Fruit fly (Drosophila melanogaster): ENCODE data around the gene Lkb1.
A peak's percentile ranks its signal among the peaks of the same experiment; 100 is the strongest.

The Lkb1 gene

DNA sequence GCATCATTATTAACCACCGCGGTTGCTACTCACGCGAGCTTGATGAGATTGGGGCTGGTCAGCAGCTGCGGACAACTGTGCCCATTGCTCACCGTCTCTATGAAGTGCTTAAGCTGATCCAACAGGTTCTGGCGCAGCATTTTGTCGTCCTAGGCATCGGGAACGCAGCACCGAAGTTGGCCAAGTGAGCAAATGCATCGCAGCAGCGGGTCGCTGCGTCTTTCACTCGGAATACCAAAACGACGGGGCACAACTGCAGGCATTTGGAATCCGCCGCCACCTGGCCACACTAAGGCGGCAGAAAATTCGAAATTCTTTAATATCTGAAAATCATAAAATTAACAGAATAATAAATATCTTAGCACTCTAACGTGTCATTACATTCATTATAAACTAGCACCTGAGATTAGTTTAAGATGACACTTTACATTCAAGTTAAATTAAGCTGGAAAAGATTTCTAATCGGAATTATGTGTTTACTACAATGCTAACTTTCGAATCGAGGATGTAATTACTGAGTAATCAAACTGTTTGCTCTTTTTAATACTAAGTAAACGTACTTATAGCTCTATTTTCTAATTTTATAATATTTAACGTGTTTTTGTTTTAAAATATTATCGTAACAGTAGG, 6.8 kb downstream of the Lkb1 start (continued):
- TF ChIP-seq CG7928 (GFP tag; optimal IDR thresholded peaks at IDR 0.05) (no peak), Ssrp (tag; optimal IDR thresholded peaks at IDR 0.05) (no peak), eve (GFP tag; optimal IDR thresholded peaks at IDR 0.05) (no peak), D19B (GFP tag; optimal IDR thresholded peaks at IDR 0.05) (no peak), CG4820 (GFP tag; optimal IDR thresholded peaks at IDR 0.05) (no peak), caup (GFP tag; optimal IDR thresholded peaks at IDR 0.05; ENCODE audit: severe bottlenecking) (no peak), MBD-R2 (GFP tag; IDR thresholded peaks at IDR 0.05) (no peak), Gug (GFP tag; IDR thresholded peaks at IDR 0.05) (no peak), CG11093 (GFP tag; IDR thresholded peaks at IDR 0.05) (no peak), Fer1 (GFP tag; optimal IDR thresholded peaks at IDR 0.05) (no peak), Jarid2 (GFP tag; optimal IDR thresholded peaks at IDR 0.05) (peak; percentile 12), Meics (GFP tag; optimal IDR thresholded peaks at IDR 0.05) (no peak), ranshi (GFP tag; IDR thresholded peaks at IDR 0.05) (no peak), CG12104 (GFP tag; optimal IDR thresholded peaks at IDR 0.05) (no peak), Lhr (GFP tag; optimal IDR thresholded peaks at IDR 0.05) (peak; percentile 23), CG2889 (GFP tag; IDR thresholded peaks at IDR 0.05) (no peak), YL-1 (GFP tag; optimal IDR thresholded peaks at IDR 0.05) (peak; percentile 1), vvl (GFP tag; IDR thresholded peaks at IDR 0.05) (0 out of 2 replicates have a peak, but pooled peaks have one; percentile 18), CG10431 (GFP tag; optimal IDR thresholded peaks at IDR 0.05) (no peak), crc (GFP tag; optimal IDR thresholded peaks at IDR 0.05) (no peak), CoRest (tag; optimal IDR thresholded peaks at IDR 0.05) (no peak), CG18011 (GFP tag; optimal IDR thresholded peaks at IDR 0.05) (no peak), CG13123 (GFP tag; optimal IDR thresholded peaks at IDR 0.05) (no peak), CG11504 (tag; optimal IDR thresholded peaks at IDR 0.05) (no peak), Oli (tag; optimal IDR thresholded peaks at IDR 0.05) (no peak), Opbp (GFP tag; IDR thresholded peaks at IDR 0.05; ENCODE audit: partially characterized antibody) (no peak), ac (GFP tag; optimal IDR thresholded peaks at IDR 0.05) (no peak), gsb-n (tag; optimal IDR thresholded peaks at IDR 0.05) (no peak), CG4424 (GFP tag; optimal IDR thresholded peaks at IDR 0.05) (no peak), D19A (tag; optimal IDR thresholded peaks at IDR 0.05) (no peak), CG8089 (GFP tag; optimal IDR thresholded peaks at IDR 0.05) (no peak), Abd-B (GFP tag; optimal IDR thresholded peaks at IDR 0.05) (no peak), sd (tag; optimal IDR thresholded peaks at IDR 0.05) (no peak), CG10366 (GFP tag; IDR thresholded peaks at IDR 0.05) (no peak), lab (GFP tag; optimal IDR thresholded peaks at IDR 0.05) (no peak)

- no peak for TF ChIP-seq CrebB (tag; optimal IDR thresholded peaks at IDR 0.05)
- TF ChIP-seq CG18011 (GFP tag; optimal IDR thresholded peaks at IDR 0.05), result peak; percentile 21
- peak; percentile 37 for TF ChIP-seq CG7786 (GFP tag; optimal IDR thresholded peaks at IDR 0.05)
- TF ChIP-seq Mad (GFP tag; optimal IDR thresholded peaks at IDR 0.05), result no peak
- no peak for TF ChIP-seq run (tag; optimal IDR thresholded peaks at IDR 0.05)
- peak; percentile 6 to 26 for TF ChIP-seq dpn (GFP tag; optimal IDR thresholded peaks at IDR 0.05)
- no peak for TF ChIP-seq pfk (GFP tag; optimal IDR thresholded peaks at IDR 0.05)
- peak; percentile 32 for TF ChIP-seq stwl (tag; optimal IDR thresholded peaks at IDR 0.05)
- TF ChIP-seq Fer2 (tag; optimal IDR thresholded peaks at IDR 0.05), result no peak
- no peak for TF ChIP-seq crp (GFP tag; optimal IDR thresholded peaks at IDR 0.05)
- TF ChIP-seq CG31388 (GFP tag; optimal IDR thresholded peaks at IDR 0.05), result no peak
- no peak for TF ChIP-seq crc (GFP tag; optimal IDR thresholded peaks at IDR 0.05)
- TF ChIP-seq CG12299 (tag; optimal IDR thresholded peaks at IDR 0.05), result no peak
- TF ChIP-seq MTF-1 (GFP tag; optimal IDR thresholded peaks at IDR 0.05; ENCODE audit: borderline replicate concordance), result peak; percentile 0
- TF ChIP-seq Sry-β (GFP tag; optimal IDR thresholded peaks at IDR 0.05), result no peak
- TF ChIP-seq lmd (GFP tag; IDR thresholded peaks at IDR 0.05), result no peak
These were observed 7.5 kb downstream of the Lkb1 start, which contains the start of gene flfl for dm6 chr3R:13683624-13684568. Gene flfl, plus strand, starts transcription at chr3R:13683921.

Measured in whole organism, embryonic.